Fruit fly (Drosophila melanogaster): ENCODE data around the gene Syt12.

DNA sequence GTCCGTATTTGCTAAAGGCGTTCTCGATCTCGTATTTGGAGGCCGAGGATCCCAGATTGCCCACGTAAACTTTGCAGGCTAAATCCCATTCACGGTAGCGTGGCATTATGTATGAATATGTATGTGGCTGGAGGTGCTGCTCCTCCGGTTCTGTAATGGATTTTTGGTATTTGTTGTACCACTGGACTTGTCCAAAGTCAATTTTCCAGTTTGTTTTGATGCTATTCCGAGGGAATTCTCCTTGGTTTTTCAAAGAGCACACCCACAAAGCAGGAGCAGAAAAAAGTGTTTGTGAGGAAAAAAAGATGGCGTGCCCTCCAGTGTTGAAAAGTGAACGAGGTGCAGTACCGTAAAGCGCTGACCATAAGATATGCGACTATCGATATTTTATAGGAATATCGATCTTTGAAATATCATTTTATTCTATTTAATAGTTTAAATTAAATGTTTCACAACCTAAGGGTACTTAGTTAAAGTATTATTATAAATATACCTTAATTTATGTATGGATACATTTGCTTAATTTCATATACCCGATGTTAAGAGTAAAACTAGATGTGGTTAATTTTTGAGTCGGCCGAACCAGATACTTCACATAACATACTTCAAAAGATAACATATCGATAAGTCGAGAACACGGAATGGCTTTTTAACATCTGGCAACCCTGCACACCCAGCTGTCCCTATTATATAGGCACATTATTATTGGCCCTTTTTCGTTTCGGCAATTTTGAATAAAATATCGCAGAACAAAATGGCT lies 25.7 kb downstream of the Syt12 start, which contains the start of the genes Rbp1-like and Tim9a:
- TF ChIP-seq psq (optimal IDR thresholded peaks at IDR 0.05), result no peak
- no peak for TF ChIP-seq CG8478 (optimal IDR thresholded peaks at IDR 0.05)
- no peak for TF ChIP-seq pan (optimal IDR thresholded peaks at IDR 0.05)
- TF ChIP-seq usp (GFP tag; optimal IDR thresholded peaks at IDR 0.05), result no peak
- no peak for TF ChIP-seq Dll (optimal IDR thresholded peaks at IDR 0.05)
